Fruit fly (Drosophila melanogaster) ovary, adult (tissue): Measurements from ENCODE around the gene Gli.

Experiments used
- CG17801 ChIP-seq: fragments of 200-800 bp; optimal IDR thresholded peaks from 2 replicates; lab custom pipeline; 2019; ENCODE audit warnings: missing biosample characterization, mild to moderate bottlenecking, missing genetic modification characterization, moderate library complexity; ENCODE audit not compliant: partially characterized antibody

Gene Gli

DNA sequence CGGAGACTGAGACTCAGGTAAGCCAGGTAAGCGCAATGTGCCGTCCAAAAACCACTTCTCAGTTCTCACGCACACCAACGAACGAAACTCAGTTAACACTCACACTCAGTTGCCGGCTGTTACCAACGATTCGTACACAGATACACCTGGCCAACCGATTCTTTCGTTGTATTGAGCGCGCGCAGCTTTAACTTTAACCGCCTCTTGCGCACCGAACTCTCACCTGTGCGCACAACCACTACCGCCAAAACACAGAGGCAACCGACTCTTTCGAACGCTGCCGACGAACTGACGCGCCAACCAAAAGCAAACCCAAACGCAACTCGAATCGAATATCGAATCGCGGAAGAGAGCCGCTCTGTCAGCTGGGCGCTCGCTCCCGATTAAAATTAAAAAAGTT is at the start of gene Gli:
TSS of gene Gli (minus strand) at position 293 of the 400 bp plus-strand sequence.
- peak; percentile 29 for TF ChIP-seq CG17801 (GFP tag; lab: Kevin White, UChicago)

DNA sequence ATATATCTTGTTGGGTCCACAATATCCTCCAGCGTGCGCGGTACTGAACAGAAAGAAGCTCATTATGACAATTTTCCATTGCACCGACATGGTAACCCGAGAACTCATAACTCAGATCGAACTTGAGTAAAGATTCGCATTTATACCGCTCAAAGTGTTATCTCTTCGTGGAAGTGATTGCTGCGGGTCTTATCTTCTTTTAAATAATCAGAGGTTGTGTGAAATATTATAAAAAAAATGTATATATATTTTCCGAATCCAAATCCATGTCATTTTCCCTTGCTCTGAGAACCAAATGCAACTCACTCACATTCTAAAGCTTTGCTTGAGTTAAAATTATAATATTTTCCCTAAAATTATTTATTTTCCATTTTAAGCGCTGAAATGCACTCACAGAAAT is 49.5 kb upstream of the Gli start, which contains the start of gene CG42876:
TSS of gene CG42876 (minus strand) at position 101 of the 400 bp plus-strand sequence.
- TF ChIP-seq CG17801 (GFP tag; lab: Kevin White, UChicago) = no peak

DNA sequence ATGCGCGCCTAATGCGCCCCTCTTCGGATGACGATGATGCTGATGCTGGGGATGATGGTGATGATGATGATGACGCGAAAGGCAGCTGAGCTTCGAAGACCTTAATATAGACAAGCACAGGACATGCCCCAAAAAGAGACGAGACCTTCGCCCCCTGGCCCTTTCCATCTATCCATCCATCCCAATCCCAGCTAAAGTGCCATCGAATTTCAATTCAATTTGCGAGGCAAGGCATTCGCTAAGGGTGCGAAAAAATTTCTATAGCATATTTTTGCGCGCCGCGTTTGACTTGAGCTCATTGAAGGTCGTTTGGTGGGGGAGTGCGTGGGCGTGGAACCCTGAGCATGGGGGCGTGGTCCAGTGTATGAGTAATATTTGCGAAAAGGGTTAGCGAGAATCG is 33.7 kb upstream of the Gli start:
- no peak for TF ChIP-seq CG17801 (GFP tag; lab: Kevin White, UChicago)

DNA sequence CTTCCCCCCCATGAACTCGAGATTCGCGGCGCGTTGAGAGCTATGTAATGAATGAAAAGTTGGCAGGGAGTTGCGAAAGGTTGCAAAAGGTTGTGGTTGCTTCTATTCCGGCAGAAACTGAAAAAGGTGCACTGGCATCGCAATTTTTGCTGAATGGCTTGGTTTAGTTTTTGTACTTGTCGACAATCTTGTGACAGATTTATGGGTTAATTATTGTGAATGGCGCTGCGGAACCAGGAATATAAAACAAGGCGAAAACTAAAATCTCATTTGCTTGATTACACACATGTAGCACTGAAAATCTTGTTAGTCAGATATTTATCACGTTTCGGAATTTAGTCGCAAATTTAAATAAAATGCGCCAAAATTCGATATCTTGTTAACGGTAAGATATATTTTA is 21.2 kb upstream of the Gli start, which contains the start of gene t-Grip91:
TSS of gene t-Grip91 (plus strand) at position 301 of the 400 bp plus-strand sequence.
- no peak for TF ChIP-seq CG17801 (GFP tag; lab: Kevin White, UChicago)

DNA sequence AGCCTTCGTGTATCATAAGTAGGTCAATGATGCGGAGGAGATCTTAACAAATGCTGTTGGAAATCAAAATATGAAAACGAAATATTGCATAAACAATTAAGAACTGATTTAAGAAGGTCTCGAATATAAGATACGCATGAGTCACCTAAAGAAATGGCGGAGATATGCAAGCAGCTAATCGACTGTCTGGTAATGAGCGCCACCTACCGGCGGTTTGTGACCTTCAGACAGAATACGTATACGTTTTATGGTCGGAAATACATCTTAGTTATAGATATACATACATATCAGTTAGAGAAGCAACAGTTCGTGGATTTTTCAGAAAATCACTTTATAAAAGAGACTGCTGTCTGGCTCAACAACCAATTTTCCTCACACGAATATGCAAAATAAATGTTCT is 20.4 kb upstream of the Gli start:
- TF ChIP-seq CG17801 (GFP tag; lab: Kevin White, UChicago) = no peak

DNA sequence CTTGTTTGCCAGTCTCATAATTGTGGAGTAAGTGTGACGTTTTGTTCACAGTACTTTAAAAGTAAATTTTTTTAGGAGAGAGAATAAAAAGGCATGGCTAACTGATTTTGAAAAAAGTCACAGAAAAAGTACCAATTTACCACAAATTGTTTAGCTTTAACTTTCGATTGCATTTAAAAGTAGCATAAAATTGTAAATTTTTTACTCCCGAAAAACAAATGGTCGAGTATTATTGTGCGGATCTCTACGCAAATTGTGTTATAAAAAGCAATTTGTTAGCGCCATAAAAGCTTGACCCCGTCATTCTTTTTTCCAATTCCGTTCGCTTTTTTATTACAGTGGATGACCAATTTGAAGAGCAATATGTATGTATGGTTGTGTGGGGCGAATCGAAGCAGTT is 14.2 kb upstream of the Gli start, which contains the start of gene CG43760:
TSS of gene CG43760 (minus strand) at position 101 of the 400 bp plus-strand sequence.
- TF ChIP-seq CG17801 (GFP tag; lab: Kevin White, UChicago) = no peak

DNA sequence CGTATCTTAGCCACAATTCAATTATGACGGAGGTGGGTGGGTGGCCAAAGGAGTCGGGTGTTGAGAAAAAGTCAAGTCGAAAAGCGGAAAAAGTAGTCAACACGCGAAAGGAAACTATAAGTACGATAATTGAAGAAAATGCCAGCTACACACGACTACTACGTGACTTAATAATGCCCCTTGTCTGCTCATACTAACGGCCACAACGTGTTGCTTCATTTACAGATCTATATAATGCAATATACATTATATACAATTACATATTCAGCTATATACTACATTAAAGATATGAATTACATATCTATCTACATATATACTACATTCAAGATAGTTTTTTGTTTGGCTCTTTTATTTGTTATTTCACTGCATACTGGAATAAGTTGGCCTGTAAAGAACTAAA is 10.5 kb upstream of the Gli start, which contains the start of gene CG31826:
TSS of gene CG31826 (minus strand) at position 101 of the 400 bp plus-strand sequence.
- no peak for TF ChIP-seq CG17801 (GFP tag; lab: Kevin White, UChicago)

DNA sequence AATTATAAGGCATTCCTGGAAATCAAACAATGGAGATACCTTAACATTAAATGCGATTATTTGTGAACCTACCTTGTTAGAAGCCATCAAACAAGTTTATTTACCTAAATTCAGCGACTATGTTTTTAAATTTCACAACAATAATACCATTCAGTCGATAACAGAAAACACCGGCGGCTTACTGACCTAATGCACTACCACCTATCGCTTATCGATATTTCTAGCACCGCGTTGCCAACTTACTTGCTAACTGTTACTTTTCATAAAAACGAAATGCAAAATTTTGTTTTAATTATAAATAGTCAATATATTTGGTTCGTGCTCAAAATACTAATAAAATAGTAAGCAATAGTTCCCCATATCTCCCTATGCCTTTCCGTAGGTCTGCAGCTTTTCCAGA is 8.4 kb upstream of the Gli start, which contains the start of gene Ku80:
TSS of gene Ku80 (minus strand) at position 182 of the 400 bp plus-strand sequence.
- no peak for TF ChIP-seq CG17801 (GFP tag; lab: Kevin White, UChicago)

DNA sequence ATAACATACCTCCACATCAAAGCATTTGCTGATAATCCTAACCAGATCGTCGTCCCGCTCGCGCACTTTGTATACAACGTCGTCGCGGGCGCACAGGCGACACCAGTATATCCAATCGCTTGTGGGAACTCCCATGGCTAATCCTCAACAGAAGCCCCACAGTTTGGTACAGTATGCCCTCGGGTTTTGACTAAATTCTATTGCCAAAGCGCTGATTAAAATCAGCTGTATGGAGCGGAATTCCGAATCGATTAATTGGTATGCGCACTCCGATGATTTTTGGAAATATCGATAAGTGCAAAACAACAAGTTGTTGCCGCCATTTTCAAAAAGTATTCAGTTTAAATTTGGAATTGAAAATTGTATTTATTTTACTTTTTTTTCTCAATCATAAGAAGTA is 5.5 kb upstream of the Gli start, which contains the start of gene wek:
TSS of gene wek (minus strand) at position 253 of the 400 bp plus-strand sequence.
- no peak for TF ChIP-seq CG17801 (GFP tag; lab: Kevin White, UChicago)

DNA sequence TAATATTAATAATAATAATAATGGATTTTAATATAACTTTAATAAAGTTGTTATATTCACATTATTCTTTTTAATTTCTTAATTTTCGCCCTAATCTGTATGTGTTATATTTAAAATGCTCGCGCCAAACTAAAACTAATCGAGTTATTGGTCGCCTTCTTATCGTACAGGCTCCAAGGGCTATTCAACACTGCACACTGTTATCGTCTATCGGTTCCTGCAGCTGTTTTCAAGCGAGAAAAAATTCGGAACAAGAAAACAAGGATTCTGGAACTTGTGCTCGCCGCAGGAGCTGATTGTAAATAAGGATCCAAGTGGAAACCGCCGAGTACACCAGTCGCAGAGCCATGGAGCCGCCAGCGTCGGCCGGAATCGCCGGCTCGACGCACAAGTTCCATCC is 1.5 kb upstream of the Gli start, which contains the start of gene CG3793:
TSS of gene CG3793 (plus strand) at position 192 of the 400 bp plus-strand sequence.
- TF ChIP-seq CG17801 (GFP tag; lab: Kevin White, UChicago) = no peak

DNA sequence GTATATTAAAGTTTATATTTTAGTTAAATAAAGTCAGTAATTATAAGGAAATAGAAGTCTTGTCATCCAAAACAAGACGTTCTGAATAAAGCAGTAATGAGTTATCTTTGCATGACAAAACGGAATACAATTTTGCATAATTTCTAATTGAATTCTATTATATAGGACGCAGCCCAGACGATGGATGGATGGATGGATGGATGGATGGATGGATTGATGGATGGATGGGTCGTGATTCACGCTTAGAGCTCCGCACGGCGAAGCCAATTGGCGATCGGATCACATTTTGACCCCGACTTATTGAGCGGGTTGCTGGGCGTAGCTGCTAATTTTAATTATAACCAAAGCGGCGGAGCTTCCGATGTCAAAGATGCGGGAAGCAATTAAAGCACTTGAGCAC is 843 bp upstream of the Gli start:
- TF ChIP-seq CG17801 (GFP tag; lab: Kevin White, UChicago) = no peak

DNA sequence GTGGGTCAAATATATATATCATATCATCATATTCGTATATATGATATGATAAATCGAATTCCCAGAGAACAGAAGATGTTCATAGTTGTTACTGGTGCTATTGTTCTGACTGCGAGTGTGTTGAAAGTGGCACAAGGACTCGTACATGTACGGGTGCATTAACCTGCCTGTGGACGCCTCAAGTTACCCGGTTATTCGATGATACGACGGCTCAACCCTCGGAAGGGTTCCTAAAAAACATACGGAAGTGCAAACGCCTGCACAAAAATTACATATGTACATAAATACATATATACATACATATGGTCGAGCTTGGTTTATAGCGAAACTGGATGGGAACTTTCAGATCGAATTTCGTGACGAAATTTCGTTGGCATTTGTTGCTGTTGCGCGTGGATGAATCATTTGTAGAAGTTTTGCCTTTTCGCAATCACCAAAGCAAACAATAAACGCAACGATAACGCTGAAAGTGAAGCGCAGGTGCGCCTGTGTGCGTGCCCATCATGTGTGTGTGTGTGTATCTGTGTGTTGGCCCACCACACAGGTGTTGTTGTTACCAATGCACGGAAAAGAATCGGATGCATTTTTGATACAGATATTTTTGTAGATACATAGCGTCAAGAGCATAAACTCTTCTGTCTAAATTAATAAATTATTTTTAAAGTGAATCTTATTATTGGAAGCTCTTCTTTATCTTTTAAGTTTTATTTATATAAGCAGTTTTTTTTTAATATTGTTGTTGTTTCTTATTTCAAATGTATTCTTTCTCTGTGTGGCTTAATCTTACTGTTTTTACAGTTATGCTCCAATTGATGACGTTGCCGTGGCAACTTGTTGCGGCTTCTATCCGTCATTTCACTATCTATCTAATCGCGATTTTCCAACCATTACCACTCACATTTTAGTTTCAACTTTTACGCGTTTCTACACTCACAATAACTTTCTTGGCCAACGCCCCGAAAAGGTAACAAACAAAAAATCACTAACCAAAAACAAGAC is 850 bp downstream of the Gli start:
- TF ChIP-seq CG17801 (GFP tag; lab: Kevin White, UChicago) = peak; percentile 37

DNA sequence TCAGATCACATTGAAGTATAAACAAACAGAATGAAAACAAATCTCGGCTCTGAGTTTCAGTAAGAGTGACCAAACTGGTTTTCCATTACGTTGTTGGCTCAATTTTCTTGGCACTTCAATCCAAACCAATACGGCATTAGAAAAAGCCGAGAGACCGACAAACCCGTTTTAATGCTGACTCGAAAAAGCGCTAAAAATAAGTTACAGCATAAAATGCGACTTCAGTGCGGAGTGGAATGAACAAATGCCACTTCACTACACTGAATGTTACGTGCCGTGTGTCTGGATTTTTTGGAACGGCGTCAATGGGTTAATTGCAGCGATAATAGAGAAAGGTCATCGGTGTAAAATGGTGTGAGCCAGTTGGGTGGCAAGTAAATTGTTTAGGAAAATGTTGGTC is 1.9 kb downstream of the Gli start:
- TF ChIP-seq CG17801 (GFP tag; lab: Kevin White, UChicago) = no peak

DNA sequence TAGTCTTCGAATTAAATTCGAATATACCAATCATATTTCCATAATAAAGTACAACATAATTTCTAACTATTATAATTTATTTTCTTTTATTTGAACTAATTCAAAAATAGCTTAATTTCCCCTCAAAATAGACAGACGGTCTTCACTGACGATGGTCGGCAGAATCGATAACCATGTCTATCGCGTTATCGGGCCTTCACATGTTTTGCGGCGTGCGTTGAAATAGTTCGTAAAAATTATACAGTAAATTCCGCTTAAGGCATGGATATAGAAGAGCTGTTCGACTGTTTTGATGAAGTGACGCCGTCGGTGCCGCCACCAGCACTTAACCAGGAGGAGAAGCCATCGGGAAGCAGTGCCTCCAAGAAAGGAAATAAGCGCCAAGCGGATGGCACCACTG is 10.5 kb downstream of the Gli start, which contains the start of gene Mtr4:
TSS of gene Mtr4 (plus strand) at position 168 of the 400 bp plus-strand sequence.
- TF ChIP-seq CG17801 (GFP tag; lab: Kevin White, UChicago) = no peak

DNA sequence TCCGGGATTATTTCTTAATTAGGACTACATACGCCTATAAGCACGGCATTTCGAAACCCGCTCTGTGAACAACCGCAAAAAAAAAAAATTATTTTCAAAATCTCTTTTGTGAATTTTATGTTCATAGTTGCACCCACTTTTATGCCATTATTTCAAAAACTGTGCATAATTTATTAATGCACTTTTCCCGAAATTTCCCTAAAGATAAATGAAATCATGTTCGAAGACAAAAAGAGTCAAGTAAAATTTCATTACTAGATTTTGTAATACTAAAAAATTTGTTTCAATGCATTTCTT is 11.4 kb downstream of the Gli start:
- no peak for TF ChIP-seq CG17801 (GFP tag; lab: Kevin White, UChicago)
